Worm (Caenorhabditis elegans) whole organism, young adult: ENCODE measurements around the gene Y43F8B.29.

Experiments used
- F23B12.7 ChIP-seq: sonication (generic microtip); optimal IDR thresholded peaks from 2 replicates; lab custom pipeline; 2017; ENCODE audit warnings: missing genetic modification characterization, mild to moderate bottlenecking, missing compliant biosample characterization, antibody characterized with exemption, moderate library complexity; ENCODE audit not compliant: insufficient read depth
- ama-1 ChIP-seq, 3 experiments: fragments of 150-350 bp in 1 of 3; sonication (generic microtip) in 2 of 3; optimal IDR thresholded peaks; 2 replicates each; lab custom pipeline; 2014 to 2018; ENCODE audit warnings: missing biosample characterization in 2 of 3, missing genetic modification characterization in 2 of 3, missing genetic modification reagents in 2 of 3
- lin-54 ChIP-seq: fragments of 200-800 bp; sonication (Bioruptor generic); optimal IDR thresholded peaks from 2 replicates; lab custom pipeline; 2018; ENCODE audit warnings: mild to moderate bottlenecking, missing genetic modification characterization, missing compliant biosample characterization
- pha-4 ChIP-seq: fragments of 150-350 bp; sonication (generic microtip); optimal IDR thresholded peaks from 2 replicates; lab custom pipeline; 2014; ENCODE audit warnings: missing biosample characterization, missing genetic modification reagents, missing genetic modification characterization
- ztf-18 ChIP-seq: sonication (generic microtip); optimal IDR thresholded peaks from 2 replicates; lab custom pipeline; 2016; ENCODE audit warnings: missing genotype, mild to moderate bottlenecking, missing genetic modification characterization, missing compliant biosample characterization
- ztf-28 ChIP-seq: fragments of 200-800 bp; sonication (Bioruptor generic); IDR thresholded peaks from 2 replicates; pipeline ENCODE4 v1.3.6; 2022; ENCODE audit warnings: missing genetic modification reagents, missing genetic modification characterization, missing compliant biosample characterization

DNA sequence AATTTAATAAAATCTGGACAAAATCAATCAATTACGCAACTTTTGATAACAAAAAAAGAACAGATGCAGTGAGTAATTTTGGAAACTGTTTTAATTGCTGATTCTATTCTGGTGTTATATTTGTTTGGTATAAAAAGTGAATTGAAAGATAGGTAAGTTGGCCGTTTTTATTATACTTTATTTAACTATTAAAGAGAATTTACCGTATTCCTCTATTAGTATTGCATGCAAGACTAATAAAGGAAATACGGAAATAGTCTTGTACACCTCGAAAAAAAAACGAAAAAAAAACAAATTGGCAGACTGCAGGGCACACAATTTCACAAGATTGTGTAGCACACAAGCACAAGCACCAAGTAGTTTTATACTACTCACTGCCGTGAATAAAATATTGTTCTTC lies 28.8 kb upstream of the Y43F8B.29 start, which contains the start of gene Y43F8B.25:
- TF ChIP-seq lin-54 (GFP tag; lab: Kevin White, UChicago) (no peak), pha-4 (tag; lab: Kevin White, UChicago) (no peak), ama-1 (optimal IDR thresholded peaks at IDR 0.05; lab: Kevin White, UChicago) (no peak), ama-1 (GFP tag; optimal IDR thresholded peaks at IDR 0.05; lab: Kevin White, UChicago) (no peak), ztf-28 (GFP tag; lab: Robert Waterston, UW) (no peak), F23B12.7 (tag; lab: Kevin White, UChicago) (no peak), ztf-18 (tag; lab: Kevin White, UChicago) (no peak)
